Worm (Caenorhabditis elegans) whole organism, L4 larva: ENCODE measurements around the gene dhhc-10.

Experiments
- F49E8.2 ChIP-seq: sonication (generic microtip); optimal IDR thresholded peaks from 2 replicates; lab custom pipeline; 2016; ENCODE audit warnings: missing compliant biosample characterization, mild to moderate bottlenecking, missing genetic modification characterization, borderline replicate concordance
- R02D3.7 ChIP-seq: fragments of 150-350 bp; sonication (generic microtip); optimal IDR thresholded peaks from 3 replicates; lab custom pipeline; 2014; ENCODE audit warnings: missing biosample characterization, missing genetic modification characterization
- T26A8.4 ChIP-seq: fragments of 200-800 bp; sonication (Bioruptor generic); IDR thresholded peaks from 2 replicates; pipeline ENCODE4 v1.3.6; 2022; ENCODE audit warnings: missing genetic modification characterization, missing compliant biosample characterization
- Y105C5A.15 ChIP-seq: fragments of 200-800 bp; sonication (Bioruptor generic); IDR thresholded peaks from 2 replicates; pipeline ENCODE4 v1.3.6; 2022; ENCODE audit warnings: missing genetic modification characterization, missing compliant biosample characterization
- attf-4 ChIP-seq: sonication (generic microtip); optimal IDR thresholded peaks from 3 replicates; lab custom pipeline; 2017; ENCODE audit warnings: missing biosample characterization, missing genetic modification characterization
- ceh-20 ChIP-seq: fragments of 200-800 bp; sonication (Bioruptor generic); IDR thresholded peaks from 2 replicates; pipeline ENCODE4 v1.3.6; 2022; ENCODE audit warnings: missing genetic modification reagents, missing genetic modification characterization, missing compliant biosample characterization
- ceh-32 ChIP-seq: sonication (generic microtip); optimal IDR thresholded peaks from 2 replicates; lab custom pipeline; 2016; ENCODE audit warnings: mild to moderate bottlenecking, missing genetic modification characterization, missing compliant biosample characterization; ENCODE audit not compliant: poor library complexity
- ceh-44 ChIP-seq: fragments of 200-800 bp; sonication (Bioruptor generic); IDR thresholded peaks from 2 replicates; pipeline ENCODE4 v1.3.6; 2022; ENCODE audit warnings: missing genetic modification reagents, missing genetic modification characterization, missing compliant biosample characterization
- ces-1 ChIP-seq: fragments of 150-350 bp; sonication (generic microtip); optimal IDR thresholded peaks from 4 replicates; lab custom pipeline; 2014; ENCODE audit warnings: missing biosample characterization, missing genetic modification reagents, missing genetic modification characterization
- daf-16 ChIP-seq, 3 experiments: sonication (generic microtip); optimal IDR thresholded peaks; 2 replicates each; lab custom pipeline; 2016 to 2017; ENCODE audit warnings: missing genetic modification characterization in 3 of 3, missing genetic modification reagents in 3 of 3, mild to moderate bottlenecking in 2 of 3, missing compliant biosample characterization in 2 of 3, missing biosample characterization in 1 of 3, moderate library complexity in 1 of 3
- daf-8 ChIP-seq: fragments of 200-800 bp; sonication (Bioruptor generic); IDR thresholded peaks from 2 replicates; pipeline ENCODE4 v1.3.6; 2022; ENCODE audit warnings: missing genetic modification characterization, missing compliant biosample characterization
- dmd-8 ChIP-seq: fragments of 200-800 bp; sonication (Bioruptor generic); IDR thresholded peaks from 2 replicates; pipeline ENCODE4 v1.3.6; 2022; ENCODE audit warnings: missing genetic modification characterization, missing compliant biosample characterization
- egl-27 ChIP-seq: sonication (generic microtip); optimal IDR thresholded peaks from 3 replicates; lab custom pipeline; 2017; ENCODE audit warnings: missing biosample characterization, missing genetic modification reagents, missing genetic modification characterization
- fos-1 ChIP-seq: fragments of 150-350 bp; optimal IDR thresholded peaks from 2 replicates; lab custom pipeline; 2014; ENCODE audit warnings: missing biosample characterization, missing genetic modification characterization
- hlh-11 ChIP-seq: fragments of 200-800 bp; sonication (Bioruptor generic); optimal IDR thresholded peaks from 2 replicates; lab custom pipeline; 2018; ENCODE audit warnings: mild to moderate bottlenecking, missing genetic modification characterization, missing compliant biosample characterization
- hlh-30 ChIP-seq: sonication (generic microtip); optimal IDR thresholded peaks from 2 replicates; lab custom pipeline; 2017; ENCODE audit warnings: antibody characterized with exemption, mild to moderate bottlenecking, missing genetic modification characterization, missing compliant biosample characterization; ENCODE audit not compliant: insufficient read depth
- lim-7 ChIP-seq: fragments of 200-800 bp; sonication (Bioruptor generic); IDR thresholded peaks from 2 replicates; pipeline ENCODE4 v1.3.6; 2022; ENCODE audit warnings: missing genetic modification characterization, missing compliant biosample characterization
- lin-13 ChIP-seq: fragments of 150-350 bp; optimal IDR thresholded peaks from 2 replicates; lab custom pipeline; 2014; ENCODE audit warnings: missing biosample characterization, missing genetic modification reagents, missing genetic modification characterization
- lin-29 ChIP-seq: fragments of 200-800 bp; sonication (Bioruptor generic); IDR thresholded peaks from 2 replicates; pipeline ENCODE4 v1.3.6; 2022; ENCODE audit warnings: missing genetic modification reagents, missing genetic modification characterization, missing compliant biosample characterization
- lin-39 ChIP-seq: fragments of 150-350 bp; optimal IDR thresholded peaks from 2 replicates; lab custom pipeline; 2014; ENCODE audit warnings: missing biosample characterization, missing genetic modification reagents, missing genetic modification characterization
- lsy-2 ChIP-seq, 2 experiments: fragments of 150-350 bp in 1 of 2; sonication (generic microtip) in 1 of 2; optimal IDR thresholded peaks; 2 replicates each; lab custom pipeline; 2014 to 2017; ENCODE audit warnings: missing biosample characterization in 2 of 2, missing genetic modification characterization in 2 of 2
- madf-5 ChIP-seq, 2 experiments: fragments of 200-800 bp; sonication (Bioruptor generic); IDR thresholded peaks; 2 replicates each; pipeline ENCODE4 v1.3.6; 2022; ENCODE audit warnings: missing compliant biosample characterization in 2 of 2, missing genetic modification characterization in 2 of 2
- mdl-1 ChIP-seq, 2 experiments: fragments of 150-350 bp in 1 of 2; sonication (generic microtip) in 1 of 2; optimal IDR thresholded peaks; 2 replicates each; lab custom pipeline; 2014 to 2017; ENCODE audit warnings: missing biosample characterization in 2 of 2, missing genetic modification characterization in 2 of 2
- mdt-29 ChIP-seq: fragments of 200-800 bp; sonication (Bioruptor generic); IDR thresholded peaks from 2 replicates; pipeline ENCODE4 v1.3.6; 2022; ENCODE audit warnings: missing genetic modification reagents, missing genetic modification characterization, missing compliant biosample characterization
- nhr-102 ChIP-seq: sonication (generic microtip); optimal IDR thresholded peaks from 2 replicates; lab custom pipeline; 2016; ENCODE audit warnings: mild to moderate bottlenecking, missing genetic modification characterization, moderate library complexity, missing compliant biosample characterization
- nhr-111 ChIP-seq: fragments of 200-800 bp; sonication (Bioruptor generic); optimal IDR thresholded peaks from 2 replicates; lab custom pipeline; 2018; ENCODE audit warnings: mild to moderate bottlenecking, missing genetic modification characterization, missing compliant biosample characterization
- nhr-237 ChIP-seq: sonication (generic microtip); optimal IDR thresholded peaks from 2 replicates; lab custom pipeline; 2017; ENCODE audit warnings: missing biosample characterization, missing genetic modification characterization
- nhr-28 ChIP-seq: fragments of 150-350 bp; optimal IDR thresholded peaks from 2 replicates; lab custom pipeline; 2014; ENCODE audit warnings: missing biosample characterization, missing genetic modification characterization
- nhr-42 ChIP-seq: fragments of 200-800 bp; sonication (Bioruptor generic); IDR thresholded peaks from 2 replicates; pipeline ENCODE4 v1.3.6; 2022; ENCODE audit warnings: missing genetic modification characterization, missing compliant biosample characterization
- nhr-48 ChIP-seq: sonication (generic microtip); optimal IDR thresholded peaks from 2 replicates; lab custom pipeline; 2016; ENCODE audit warnings: mild to moderate bottlenecking, missing genetic modification characterization, missing compliant biosample characterization
- nhr-77 ChIP-seq: fragments of 150-350 bp; optimal IDR thresholded peaks from 2 replicates; lab custom pipeline; 2014; ENCODE audit warnings: missing biosample characterization, missing genetic modification characterization
- php-3 ChIP-seq: fragments of 200-800 bp; sonication (Bioruptor generic); IDR thresholded peaks from 2 replicates; pipeline ENCODE4 v1.3.6; 2022; ENCODE audit warnings: missing genetic modification reagents, missing genetic modification characterization, missing compliant biosample characterization
- pqm-1 ChIP-seq: sonication (generic microtip); optimal IDR thresholded peaks from 2 replicates; lab custom pipeline; 2017; ENCODE audit warnings: missing biosample characterization, missing genetic modification characterization
- snpc-4 ChIP-seq: fragments of 150-350 bp; optimal IDR thresholded peaks from 2 replicates; lab custom pipeline; 2014; ENCODE audit warnings: missing biosample characterization, missing genetic modification characterization
- spr-1 ChIP-seq: sonication (generic microtip); optimal IDR thresholded peaks from 2 replicates; lab custom pipeline; 2016; ENCODE audit warnings: mild to moderate bottlenecking, missing genetic modification characterization, missing compliant biosample characterization
- spr-3 ChIP-seq: fragments of 200-800 bp; sonication (Bioruptor generic); optimal IDR thresholded peaks from 2 replicates; lab custom pipeline; 2018; ENCODE audit warnings: mild to moderate bottlenecking, missing genetic modification characterization, missing compliant biosample characterization
- tag-97 ChIP-seq: fragments of 200-800 bp; sonication (Bioruptor generic); IDR thresholded peaks from 2 replicates; pipeline ENCODE4 v1.3.6; 2022; ENCODE audit warnings: missing genetic modification characterization, missing compliant biosample characterization
- unc-39 ChIP-seq: sonication (generic microtip); optimal IDR thresholded peaks from 2 replicates; lab custom pipeline; 2017; ENCODE audit warnings: missing biosample characterization, missing genetic modification characterization
- unc-62 ChIP-seq, 3 experiments: fragments of 150-350 bp in 1 of 3; sonication (generic microtip); optimal IDR thresholded peaks in 2 of 3; peaks in 1 of 3; 1 replicate in 1 of 3; 2 replicates in 2 of 3; lab custom pipeline; 2014 to 2017; ENCODE audit warnings: missing biosample characterization in 3 of 3, missing genetic modification characterization in 3 of 3, missing genetic modification reagents in 3 of 3, missing genotype in 1 of 3
- vab-7 ChIP-seq: fragments of 200-800 bp; sonication (Bioruptor generic); IDR thresholded peaks from 2 replicates; pipeline ENCODE4 v1.3.6; 2022; ENCODE audit warnings: missing genetic modification reagents, missing genetic modification characterization, missing compliant biosample characterization
- ztf-11 ChIP-seq: fragments of 150-350 bp; optimal IDR thresholded peaks from 2 replicates; lab custom pipeline; 2014; ENCODE audit warnings: missing biosample characterization, missing genetic modification characterization
- ztf-7 ChIP-seq: fragments of 150-350 bp; optimal IDR thresholded peaks from 2 replicates; lab custom pipeline; 2014; ENCODE audit warnings: missing biosample characterization, missing genetic modification characterization

dhhc-10 gene

DNA sequence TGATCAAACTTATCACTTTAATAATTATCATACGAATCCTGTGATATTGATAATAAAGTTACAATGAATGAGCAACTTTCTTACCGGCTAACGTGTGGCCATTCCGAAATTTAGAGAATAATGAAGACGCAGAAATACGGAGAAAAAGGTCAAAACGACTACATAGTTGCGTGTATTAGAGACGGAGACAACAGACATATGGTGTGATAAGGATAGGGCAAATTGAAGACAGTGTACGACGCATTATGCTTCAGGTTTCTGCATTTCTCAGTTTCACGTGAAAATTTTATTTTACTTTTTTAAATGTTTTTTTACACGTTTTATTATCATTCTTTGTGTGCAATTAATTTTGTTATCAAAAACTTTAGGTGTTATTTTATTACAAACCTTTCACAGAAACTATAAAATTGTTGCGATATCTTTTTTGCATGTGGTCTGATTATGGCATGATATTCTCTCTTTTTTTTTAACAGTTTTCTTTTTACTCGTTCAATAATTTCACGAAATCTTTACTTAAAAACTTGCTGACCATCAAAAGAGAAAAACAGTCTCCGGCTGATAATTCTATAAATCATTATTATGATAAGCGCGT, 33.7 kb upstream of the dhhc-10 start, which contains the start of gene tmem-135:
Gene tmem-135 (plus strand): TSS at position 542 of the 592 bp plus-strand sequence.
- TF ChIP-seq hlh-30 (tag; lab: Kevin White, UChicago), result peak; percentile 27
- no peak for TF ChIP-seq spr-1
- TF ChIP-seq php-3, result 0 out of 2 replicates have a peak, but pooled peaks have one; percentile 9
- TF ChIP-seq ceh-32, result no peak
- TF ChIP-seq ceh-44 (GFP tag; lab: Robert Waterston, UW), result no peak
- no peak for TF ChIP-seq daf-16 (GFP tag; optimal IDR thresholded peaks at IDR 0.05; lab: Kevin White, UChicago)
- TF ChIP-seq daf-16 (tag; optimal IDR thresholded peaks at IDR 0.05; lab: Kevin White, UChicago), result peak; percentile 24
- peak; percentile 59 for TF ChIP-seq nhr-28 (tag; lab: Kevin White, UChicago)
- no peak for TF ChIP-seq lsy-2 (tag; optimal IDR thresholded peaks at IDR 0.05; lab: Kevin White, UChicago)
- no peak for TF ChIP-seq ztf-7
- no peak for TF ChIP-seq lin-13 (GFP tag; lab: Kevin White, UChicago)
- TF ChIP-seq dmd-8, result no peak
- no peak for TF ChIP-seq tag-97
- TF ChIP-seq pqm-1 (tag; lab: Kevin White, UChicago), result peak; percentile 0
- no peak for TF ChIP-seq egl-27 (tag; lab: Kevin White, UChicago)
- peak; percentile 25 for TF ChIP-seq hlh-11 (tag; lab: Kevin White, UChicago)

DNA sequence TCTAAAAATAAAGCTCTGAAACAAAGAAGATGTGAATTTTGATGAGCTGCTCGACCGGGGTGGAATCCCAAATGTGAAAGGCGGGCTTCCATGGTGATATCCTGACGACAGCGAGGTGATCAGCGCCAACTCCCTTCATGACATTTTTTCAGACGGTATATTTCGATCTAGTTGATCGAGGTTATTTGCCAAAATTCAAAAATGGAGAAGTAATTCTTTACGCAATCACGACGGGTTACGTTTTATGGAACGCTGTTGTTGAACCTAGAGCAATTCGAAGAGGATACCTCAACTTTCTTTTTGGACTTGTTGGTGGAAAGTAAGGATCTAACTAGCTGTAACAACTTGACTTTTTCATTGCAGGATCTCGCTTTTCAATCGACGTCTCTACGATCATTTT, 30.3 kb upstream of the dhhc-10 start:
- TF ChIP-seq daf-8 (GFP tag; lab: Robert Waterston, UW) (no peak), ztf-11 (tag; lab: Kevin White, UChicago) (no peak), lim-7 (GFP tag; lab: Robert Waterston, UW) (no peak), nhr-237 (tag; lab: Kevin White, UChicago) (no peak), Y105C5A.15 (GFP tag; lab: Robert Waterston, UW) (no peak), nhr-77 (tag; lab: Kevin White, UChicago) (no peak), lin-29 (GFP tag; lab: Robert Waterston, UW) (no peak), T26A8.4 (no peak), nhr-48 (tag; lab: Kevin White, UChicago) (no peak), unc-62 (GFP tag; optimal IDR thresholded peaks at IDR 0.05 in 1 of 2; lab: Kevin White, UChicago) (peak in 1 of 2 experiments; percentile 91), unc-62 (tag; optimal IDR thresholded peaks at IDR 0.05; lab: Kevin White, UChicago) (no peak), F49E8.2 (no peak), madf-5 (GFP tag; IDR thresholded peaks at IDR 0.05; lab: Robert Waterston, UW) (0 out of 4 replicates have a peak, but pooled peaks of 1 of the 2 experiments have one; percentile 46), fos-1 (no peak), mdt-29 (no peak), lin-39 (tag; lab: Kevin White, UChicago) (no peak)

DNA sequence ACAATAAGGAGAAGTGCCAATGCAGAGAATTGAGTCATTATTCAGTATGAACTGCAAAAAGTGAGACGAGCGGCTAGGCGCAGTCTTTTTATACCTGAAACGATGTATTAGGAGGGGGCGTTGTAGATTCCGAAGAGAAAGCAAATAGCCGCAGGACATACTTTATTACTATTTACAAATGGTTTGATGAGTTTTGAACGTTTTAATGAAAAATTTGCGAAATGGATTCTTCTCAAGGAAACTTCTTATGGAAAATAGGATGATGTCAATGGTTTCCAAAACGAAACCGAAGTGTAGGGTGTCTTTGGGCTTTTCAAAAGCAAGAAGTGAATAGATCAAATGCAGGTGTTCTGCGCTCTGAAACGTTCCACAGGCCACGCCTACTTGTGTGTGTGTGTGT, 28.9 kb upstream of the dhhc-10 start, which contains the start of gene flp-11:
Gene flp-11 (minus strand): TSS at position 101 of the 400 bp plus-strand sequence.
- TF ChIP-seq nhr-42 (GFP tag; lab: Robert Waterston, UW) (no peak), spr-3 (GFP tag; lab: Kevin White, UChicago) (no peak), R02D3.7 (no peak), mdl-1 (tag; optimal IDR thresholded peaks at IDR 0.05; lab: Kevin White, UChicago) (no peak), ztf-11 (tag; lab: Kevin White, UChicago) (no peak), ces-1 (GFP tag; lab: Kevin White, UChicago) (no peak), php-3 (no peak), attf-4 (tag; lab: Kevin White, UChicago) (no peak), nhr-102 (no peak), nhr-111 (GFP tag; lab: Kevin White, UChicago) (no peak), ceh-20 (GFP tag; lab: Robert Waterston, UW) (no peak), vab-7 (GFP tag; lab: Robert Waterston, UW) (no peak), lin-39 (tag; lab: Kevin White, UChicago) (no peak), pqm-1 (tag; lab: Kevin White, UChicago) (no peak), Y105C5A.15 (GFP tag; lab: Robert Waterston, UW) (no peak), snpc-4 (tag; lab: Kevin White, UChicago) (no peak), ceh-44 (GFP tag; lab: Robert Waterston, UW) (no peak), unc-39 (no peak)
